Worm (Caenorhabditis elegans): ENCODE results near the gene F44E7.5.

Gene F44E7.5

DNA sequence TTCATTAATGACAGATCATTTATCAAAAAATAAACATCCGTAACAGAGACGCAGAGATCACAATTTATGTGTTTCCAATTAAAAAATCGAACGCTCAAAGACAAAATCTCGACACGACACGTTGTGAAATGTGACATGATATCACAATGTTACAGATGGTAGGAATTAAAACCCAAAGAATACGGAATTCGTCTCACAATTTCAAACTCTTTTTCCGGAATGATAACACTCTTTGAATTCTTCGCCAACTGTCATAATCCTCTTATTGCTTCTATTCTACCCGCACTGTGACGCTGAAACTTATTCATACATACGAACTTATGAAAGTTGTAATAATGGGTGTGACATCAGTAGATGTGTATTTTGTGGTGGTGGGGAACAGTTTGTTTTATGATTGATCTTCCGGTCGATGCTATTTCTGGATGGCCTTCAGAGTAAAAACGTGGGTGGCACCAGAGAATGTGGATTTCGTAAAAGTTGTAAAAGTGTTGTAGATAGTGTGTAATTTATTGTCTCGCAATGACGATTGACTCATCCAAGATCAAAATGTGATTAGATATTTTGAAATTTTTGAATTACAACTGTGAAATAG lies 35.8 kb upstream of the F44E7.5 start:
- TF ChIP-seq cebp-1 (GFP tag; IDR thresholded peaks at IDR 0.05) (no peak), cebp-1 (tag; optimal IDR thresholded peaks at IDR 0.05) (peak; percentile 52), let-607 (tag; optimal IDR thresholded peaks at IDR 0.05) (peak in 1 of 2 experiments; percentile 14), ets-4 (GFP tag; optimal IDR thresholded peaks at IDR 0.05) (peak; percentile 38), athp-1 (tag; optimal IDR thresholded peaks at IDR 0.05) (no peak), ZK185.1 (tag; optimal IDR thresholded peaks at IDR 0.05; ENCODE audit: poor library complexity, severe bottlenecking) (no peak), nhr-80 (tag; optimal IDR thresholded peaks at IDR 0.05) (peak; percentile 75), nhr-179 (tag; optimal IDR thresholded peaks at IDR 0.05) (no peak), atf-7 (tag; optimal IDR thresholded peaks at IDR 0.05) (peak; percentile 42)

DNA sequence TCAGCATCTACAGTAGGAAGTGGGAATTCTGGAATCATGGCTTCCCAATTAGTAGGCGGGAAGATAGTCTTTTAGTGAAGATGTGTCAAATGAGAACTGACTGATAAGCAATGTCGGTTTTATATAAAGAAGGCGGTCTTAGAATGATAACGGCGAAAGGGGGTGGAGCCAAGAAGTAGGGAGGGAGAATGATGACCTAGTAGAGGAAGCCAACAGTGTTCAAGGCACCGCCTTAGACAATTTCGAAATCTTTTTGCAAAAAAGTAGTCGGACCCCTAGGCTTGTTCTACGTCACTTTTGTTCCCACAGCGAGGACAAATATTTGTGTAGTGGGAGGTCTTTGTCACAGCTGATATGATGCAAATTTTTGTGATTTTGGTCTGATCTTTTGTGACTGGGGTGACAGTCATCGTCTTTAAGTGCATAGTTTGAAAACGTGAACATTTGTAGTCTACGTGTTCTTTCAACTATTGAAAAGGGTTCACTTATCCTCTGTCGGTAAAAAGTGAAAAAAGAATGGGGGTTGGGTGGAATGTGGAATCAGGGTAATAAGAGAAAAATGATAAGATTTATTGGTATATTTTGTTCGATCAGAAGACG lies 32.4 kb upstream of the F44E7.5 start, which contains the start of gene ZC250.4:
Gene ZC250.4 (minus strand): TSS at position 78 of the 600 bp plus-strand sequence.
- TF ChIP-seq nhr-80 (tag; optimal IDR thresholded peaks at IDR 0.05): peak; percentile 77
- TF ChIP-seq ztf-6 (GFP tag; IDR thresholded peaks at IDR 0.05): no peak
- TF ChIP-seq cebp-1 (GFP tag; IDR thresholded peaks at IDR 0.05): no peak
- TF ChIP-seq cebp-1 (tag; optimal IDR thresholded peaks at IDR 0.05): peak; percentile 43

DNA sequence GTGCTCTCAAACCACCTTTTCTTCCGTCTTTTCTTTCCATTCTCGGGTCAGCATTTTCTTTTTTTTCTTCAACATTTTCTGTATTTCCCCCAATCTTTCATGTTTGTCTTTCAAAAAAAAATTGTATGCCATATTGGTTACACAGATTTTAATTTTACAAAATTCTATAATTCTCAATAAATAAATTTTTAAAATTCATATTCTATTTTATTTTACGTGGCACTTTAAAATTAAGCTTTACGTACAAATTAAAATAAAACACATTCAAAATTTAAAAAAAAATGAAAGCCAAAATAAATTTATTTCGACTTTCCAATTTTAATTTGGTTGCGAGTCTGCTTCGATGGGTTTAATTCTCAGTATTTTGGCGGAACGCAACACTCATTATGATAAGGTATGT lies 24.7 kb upstream of the F44E7.5 start, which contains the start of gene ZC250.5:
Gene ZC250.5 (plus strand): TSS at position 301 of the 400 bp plus-strand sequence.
- TF ChIP-seq madf-10 (tag; optimal IDR thresholded peaks at IDR 0.05): no peak
- TF ChIP-seq B0336.3 (GFP tag; IDR thresholded peaks at IDR 0.05): no peak
- no peak for TF ChIP-seq ztf-28 (GFP tag; IDR thresholded peaks at IDR 0.05)
- no peak for TF ChIP-seq F52B5.7 (tag; optimal IDR thresholded peaks at IDR 0.05)
- TF ChIP-seq rec-8 (tag; optimal IDR thresholded peaks at IDR 0.05): no peak
- TF ChIP-seq ceh-58 (GFP tag; IDR thresholded peaks at IDR 0.05): no peak
- no peak for TF ChIP-seq tbp1 (GFP tag; optimal IDR thresholded peaks at IDR 0.05)
- no peak for TF ChIP-seq attf-5 (GFP tag; optimal IDR thresholded peaks at IDR 0.05)
- TF ChIP-seq mxl-1 (tag; optimal IDR thresholded peaks at IDR 0.05): no peak
- TF ChIP-seq ceh-40 (GFP tag; IDR thresholded peaks at IDR 0.05): no peak

DNA sequence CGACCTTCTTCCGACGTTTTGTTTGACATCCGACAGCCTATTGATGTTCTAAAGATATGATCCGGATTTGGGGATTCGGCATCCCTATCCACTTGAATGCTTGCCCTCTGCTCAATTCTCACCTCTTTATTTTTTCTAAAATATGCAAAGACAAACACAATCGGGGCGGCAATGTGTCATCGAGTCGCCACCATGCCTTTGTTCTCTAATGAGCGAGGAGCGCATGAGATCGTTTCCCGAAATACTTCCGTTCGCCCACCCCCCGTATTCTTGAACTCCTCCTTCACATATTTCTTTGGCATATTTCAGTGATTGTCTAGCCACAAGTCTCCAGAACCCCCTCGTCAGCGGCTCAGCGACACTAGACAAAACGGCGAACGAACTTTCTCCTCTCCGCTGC lies 18.7 kb upstream of the F44E7.5 start, which contains the start of gene cyn-17:
Gene cyn-17 (plus strand): TSS at position 301 of the 400 bp plus-strand sequence.
- TF ChIP-seq snpc-3.4 (tag; optimal IDR thresholded peaks at IDR 0.05) (no peak), ekl-4 (GFP tag; IDR thresholded peaks at IDR 0.05) (no peak), dpl-1 (GFP tag; optimal IDR thresholded peaks at IDR 0.05) (no peak), him-1 (tag; optimal IDR thresholded peaks at IDR 0.05) (no peak), repo-1 (tag; optimal IDR thresholded peaks at IDR 0.05) (no peak), lag-1 (GFP tag; IDR thresholded peaks at IDR 0.05) (no peak), hsf-1 (GFP tag; IDR thresholded peaks at IDR 0.05) (no peak), lin-35 (GFP tag; optimal IDR thresholded peaks at IDR 0.05) (no peak)

DNA sequence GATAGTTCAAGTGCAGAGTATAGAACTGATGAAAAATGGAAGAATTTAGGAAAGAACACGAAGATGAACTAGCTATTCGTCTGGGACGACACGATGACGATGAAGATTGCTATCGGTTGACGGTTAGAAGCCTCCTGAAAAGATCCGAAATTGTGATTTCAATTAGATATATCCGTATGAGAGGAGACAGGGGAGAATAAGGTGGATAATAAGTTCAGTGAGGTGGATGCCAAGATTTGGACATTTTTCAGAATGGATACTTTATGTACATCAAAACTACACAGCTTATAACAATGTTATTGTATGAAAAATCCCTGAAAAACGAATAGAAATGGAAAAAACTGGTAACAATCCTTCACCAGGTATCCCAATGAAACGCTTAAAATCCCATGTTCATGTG lies 17.4 kb upstream of the F44E7.5 start, which contains the start of gene nstp-3:
Gene nstp-3 (minus strand): TSS at position 101 of the 400 bp plus-strand sequence.
- no peak for TF ChIP-seq T07F8.4 (tag; optimal IDR thresholded peaks at IDR 0.05)
- no peak for TF ChIP-seq attf-6 (GFP tag; IDR thresholded peaks at IDR 0.05)
- no peak for TF ChIP-seq rpc-1 (optimal IDR thresholded peaks at IDR 0.05)
- no peak for TF ChIP-seq rpc-1 (tag; optimal IDR thresholded peaks at IDR 0.05)
- TF ChIP-seq ztf-25 (GFP tag; IDR thresholded peaks at IDR 0.05): no peak
- no peak for TF ChIP-seq Y53F4B.3 (GFP tag; IDR thresholded peaks at IDR 0.05)
- no peak for TF ChIP-seq snpc-4 (GFP tag; optimal IDR thresholded peaks at IDR 0.05)
- no peak for TF ChIP-seq snpc-4 (tag; optimal IDR thresholded peaks at IDR 0.05)
- no peak for TF ChIP-seq lag-1 (GFP tag; IDR thresholded peaks at IDR 0.05)
- no peak for TF ChIP-seq Y53G8AR.9 (GFP tag; conservative IDR thresholded peaks at IDR 0.05)
- no peak for TF ChIP-seq atf-7 (tag; optimal IDR thresholded peaks at IDR 0.05)
- TF ChIP-seq lsl-1 (GFP tag; optimal IDR thresholded peaks at IDR 0.05): no peak
- TF ChIP-seq snpc-1.3 (tag; optimal IDR thresholded peaks at IDR 0.05; ENCODE audit: insufficient read depth): no peak
- TF ChIP-seq hlh-12 (tag; optimal IDR thresholded peaks at IDR 0.05): no peak
- no peak for TF ChIP-seq rec-8 (tag; optimal IDR thresholded peaks at IDR 0.05)
- TF ChIP-seq ets-4 (GFP tag; optimal IDR thresholded peaks at IDR 0.05): no peak

Measured in whole organism, young adult.